Fruit fly (Drosophila melanogaster) whole organism, embryonic: ENCODE results near the gene Ptp10D.

Experiments
- ATbp ChIP-seq: fragments of 200-800 bp; sonication (Bioruptor generic); optimal IDR thresholded peaks from 2 replicates; lab custom pipeline; 2017; ENCODE audit warnings: missing biosample characterization, mild to moderate bottlenecking, missing genetic modification characterization, missing genetic modification reagents
- Aef1 ChIP-seq: fragments of 200-800 bp; sonication (Bioruptor generic); IDR thresholded peaks from 3 replicates; pipeline ENCODE4 v1.3.6; 2022; ENCODE audit warnings: missing biosample characterization, missing genetic modification characterization
- CG11695 ChIP-seq: fragments of 200-800 bp; sonication (Bioruptor generic); IDR thresholded peaks from 3 replicates; pipeline ENCODE4 v1.3.6; 2022; ENCODE audit warnings: missing biosample characterization, missing genetic modification characterization
- CG12236 ChIP-seq: fragments of 200-800 bp; sonication (Bioruptor generic); optimal IDR thresholded peaks from 2 replicates; lab custom pipeline; 2016; ENCODE audit warnings: missing biosample characterization, missing genetic modification characterization
- CG12744 ChIP-seq: fragments of 200-800 bp; sonication (Bioruptor generic); optimal IDR thresholded peaks from 2 replicates; lab custom pipeline; 2016; ENCODE audit warnings: missing biosample characterization, missing genetic modification characterization
- CG1603 ChIP-seq: fragments of 200-800 bp; sonication (Bioruptor generic); optimal IDR thresholded peaks from 2 replicates; lab custom pipeline; 2019; ENCODE audit warnings: missing biosample characterization, mild to moderate bottlenecking, missing genetic modification characterization, moderate library complexity
- CG16813 ChIP-seq: fragments of 200-800 bp; sonication (Bioruptor generic); IDR thresholded peaks from 3 replicates; pipeline ENCODE4 v1.3.6; 2022; ENCODE audit warnings: missing biosample characterization, missing genetic modification characterization; ENCODE audit not compliant: partially characterized antibody
- CG2120 ChIP-seq: fragments of 200-800 bp; sonication (Bioruptor generic); optimal IDR thresholded peaks from 3 replicates; lab custom pipeline; 2016; ENCODE audit warnings: missing biosample characterization, missing genetic modification characterization
- CG31224 ChIP-seq: fragments of 200-800 bp; sonication (Bioruptor generic); IDR thresholded peaks from 2 replicates; pipeline ENCODE4 v1.3.6; 2022; ENCODE audit warnings: missing biosample characterization, missing genetic modification characterization
- CG43689 ChIP-seq: fragments of 200-800 bp; sonication (Bioruptor generic); IDR thresholded peaks from 2 replicates; pipeline ENCODE4 v1.3.6; 2022; ENCODE audit warnings: missing biosample characterization, missing genetic modification characterization
- CG6175 ChIP-seq: fragments of 200-800 bp; sonication (Bioruptor generic); IDR thresholded peaks from 3 replicates; pipeline ENCODE4 v1.3.6; 2022; ENCODE audit warnings: missing biosample characterization, missing genetic modification characterization
- CG6654 ChIP-seq: fragments of 200-800 bp; sonication (Bioruptor generic); optimal IDR thresholded peaks from 2 replicates; lab custom pipeline; 2017; ENCODE audit warnings: missing biosample characterization, mild to moderate bottlenecking, missing genetic modification characterization
- CG7963 ChIP-seq: fragments of 200-800 bp; sonication (Bioruptor generic); IDR thresholded peaks from 3 replicates; pipeline ENCODE4 v1.3.6; 2022; ENCODE audit warnings: missing biosample characterization, missing genetic modification characterization; ENCODE audit not compliant: partially characterized antibody
- CG8089 ChIP-seq: fragments of 200-800 bp; sonication (Bioruptor generic); optimal IDR thresholded peaks from 3 replicates; lab custom pipeline; 2016; ENCODE audit warnings: missing biosample characterization, missing genetic modification characterization
- CG8281 ChIP-seq: fragments of 200-800 bp; sonication (Bioruptor generic); optimal IDR thresholded peaks from 2 replicates; lab custom pipeline; 2018; ENCODE audit warnings: missing biosample characterization, mild to moderate bottlenecking, missing genetic modification characterization, moderate library complexity
- CHES-1-like ChIP-seq: fragments of 200-800 bp; sonication (Bioruptor generic); optimal IDR thresholded peaks from 2 replicates; lab custom pipeline; 2016; ENCODE audit warnings: missing biosample characterization, missing genetic modification characterization
- CTCF ChIP-seq: fragments of 200-800 bp; sonication (Bioruptor generic); optimal IDR thresholded peaks from 2 replicates; lab custom pipeline; 2017; ENCODE audit warnings: missing biosample characterization, mild to moderate bottlenecking, missing genetic modification characterization, moderate library complexity
- Dad ChIP-seq: fragments of 200-800 bp; sonication (Bioruptor generic); optimal IDR thresholded peaks from 3 replicates; lab custom pipeline; 2016; ENCODE audit warnings: missing biosample characterization, missing genetic modification characterization
- Dbx ChIP-seq: fragments of 200-800 bp; sonication (Bioruptor generic); IDR thresholded peaks from 3 replicates; pipeline ENCODE4 v1.3.6; 2022; ENCODE audit warnings: missing biosample characterization, missing genetic modification characterization
- Dll ChIP-seq: fragments of 200-800 bp; sonication (Bioruptor generic); IDR thresholded peaks from 4 replicates; pipeline ENCODE4 v1.3.6; 2022; ENCODE audit warnings: missing biosample characterization, missing genetic modification characterization; ENCODE audit not compliant: partially characterized antibody
- E2f2 ChIP-seq: fragments of 200-800 bp; sonication (Bioruptor generic); IDR thresholded peaks from 2 replicates; pipeline ENCODE4 v1.3.6; 2022; ENCODE audit warnings: missing biosample characterization, missing genetic modification characterization
- GATAe ChIP-seq: fragments of 200-800 bp; sonication (Bioruptor generic); conservative IDR thresholded peaks from 2 replicates; pipeline ENCODE4 v1.3.6; 2022; ENCODE audit warnings: missing biosample characterization, missing genetic modification characterization
- Hmr ChIP-seq: fragments of 200-800 bp; sonication (Bioruptor generic); optimal IDR thresholded peaks from 3 replicates; lab custom pipeline; 2017; ENCODE audit warnings: mild to moderate bottlenecking, missing biosample characterization, missing genetic modification reagents, missing genetic modification characterization
- Lpt ChIP-seq: fragments of >200 bp; optimal IDR thresholded peaks from 2 replicates; lab custom pipeline; 2018; ENCODE audit warnings: missing biosample characterization, missing genetic modification characterization
- Med ChIP-seq: fragments of 200-800 bp; sonication (Bioruptor generic); peaks from one replicate; lab custom pipeline; 2016; ENCODE audit warnings: missing biosample characterization, missing genetic modification characterization, mild to moderate bottlenecking, inconsistent platforms, moderate library complexity
- Nf-YA ChIP-seq: fragments of 200-800 bp; sonication (Bioruptor generic); IDR thresholded peaks from 2 replicates; pipeline ENCODE4 v1.3.6; 2022; ENCODE audit warnings: missing biosample characterization, missing genetic modification characterization
- Nf-YB ChIP-seq: fragments of 200-800 bp; sonication (Bioruptor generic); optimal IDR thresholded peaks from 3 replicates; lab custom pipeline; 2019; ENCODE audit warnings: missing biosample characterization, mild to moderate bottlenecking, missing genetic modification characterization, moderate library complexity
- ab ChIP-seq: fragments of 200-800 bp; sonication (Bioruptor generic); optimal IDR thresholded peaks from 2 replicates; lab custom pipeline; 2016; ENCODE audit warnings: missing biosample characterization, missing genetic modification characterization
- ash1 ChIP-seq: fragments of 200-800 bp; sonication (Bioruptor generic); optimal IDR thresholded peaks from 2 replicates; lab custom pipeline; 2018; ENCODE audit warnings: missing biosample characterization, mild to moderate bottlenecking, missing genetic modification characterization
- bsh ChIP-seq, 2 experiments: fragments of 200-800 bp; sonication (Bioruptor generic); optimal IDR thresholded peaks; 2 replicates each; lab custom pipeline; 2017 to 2018; ENCODE audit warnings: mild to moderate bottlenecking in 2 of 2, missing biosample characterization in 2 of 2, missing genetic modification characterization in 2 of 2, moderate library complexity in 1 of 2
- cas ChIP-seq: fragments of 200-800 bp; sonication (Bioruptor generic); IDR thresholded peaks from 2 replicates; pipeline ENCODE4 v1.3.6; 2022; ENCODE audit warnings: missing biosample characterization, missing genetic modification characterization
- caup ChIP-seq: fragments of 200-800 bp; sonication (Bioruptor generic); optimal IDR thresholded peaks from 3 replicates; lab custom pipeline; 2017; ENCODE audit warnings: missing biosample characterization, mild to moderate bottlenecking, missing genetic modification characterization, moderate library complexity; ENCODE audit not compliant: severe bottlenecking
- chn ChIP-seq: fragments of 200-800 bp; sonication (Bioruptor generic); optimal IDR thresholded peaks from 2 replicates; lab custom pipeline; 2016; ENCODE audit warnings: missing biosample characterization, missing genetic modification characterization
- crp ChIP-seq, 2 experiments: fragments of 200-800 bp; sonication (Bioruptor generic); optimal IDR thresholded peaks; 2 replicates in 1 of 2; 3 replicates in 1 of 2; lab custom pipeline; 2017; ENCODE audit warnings: missing biosample characterization in 2 of 2, missing genetic modification characterization in 2 of 2, mild to moderate bottlenecking in 1 of 2, moderate library complexity in 1 of 2
- fd102C ChIP-seq: fragments of 200-800 bp; sonication (Bioruptor generic); optimal IDR thresholded peaks from 2 replicates; lab custom pipeline; 2018; ENCODE audit warnings: missing biosample characterization, mild to moderate bottlenecking, missing genetic modification characterization, moderate library complexity
- hth ChIP-seq: fragments of >200 bp; optimal IDR thresholded peaks from 2 replicates; lab custom pipeline; 2017; ENCODE audit warnings: inconsistent platforms
- kah ChIP-seq: fragments of 200-800 bp; sonication (Bioruptor generic); optimal IDR thresholded peaks from 2 replicates; lab custom pipeline; 2018; ENCODE audit warnings: missing biosample characterization, mild to moderate bottlenecking, missing genetic modification characterization
- kni ChIP-seq: fragments of 200-800 bp; sonication (Bioruptor generic); optimal IDR thresholded peaks from 3 replicates; lab custom pipeline; 2017; ENCODE audit warnings: mild to moderate bottlenecking, missing biosample characterization, missing genetic modification reagents, missing genetic modification characterization
- lab ChIP-seq: fragments of 200-800 bp; sonication (Bioruptor generic); optimal IDR thresholded peaks from 3 replicates; lab custom pipeline; 2017; ENCODE audit warnings: missing biosample characterization, missing genetic modification characterization, mild to moderate bottlenecking, moderate library complexity, missing genetic modification reagents
- maf-S ChIP-seq: fragments of 200-800 bp; sonication (Bioruptor generic); optimal IDR thresholded peaks from 2 replicates; lab custom pipeline; 2016; ENCODE audit warnings: missing biosample characterization, missing genetic modification characterization
- psq ChIP-seq: fragments of 200-800 bp; sonication (Bioruptor generic); optimal IDR thresholded peaks from 2 replicates; lab custom pipeline; 2017; ENCODE audit warnings: missing biosample characterization, missing genetic modification characterization
- sc ChIP-seq, 3 experiments: fragments of >200 bp in 2 of 3; fragments of 200-800 bp in 1 of 3; sonication (Bioruptor generic) in 1 of 3; optimal IDR thresholded peaks; 2 replicates in 2 of 3; 3 replicates in 1 of 3; lab custom pipeline; 2017; ENCODE audit warnings: mild to moderate bottlenecking in 1 of 3, missing biosample characterization in 1 of 3, missing genetic modification characterization in 1 of 3, missing genetic modification reagents in 1 of 3
- sd ChIP-seq: fragments of 200-800 bp; sonication (Bioruptor generic); optimal IDR thresholded peaks from 3 replicates; lab custom pipeline; 2018; ENCODE audit warnings: missing biosample characterization, mild to moderate bottlenecking, missing genetic modification characterization, moderate library complexity
- sima ChIP-seq: fragments of 200-800 bp; sonication (Bioruptor generic); optimal IDR thresholded peaks from 2 replicates; lab custom pipeline; 2016; ENCODE audit warnings: missing biosample characterization, missing genetic modification characterization
- sug ChIP-seq: fragments of 200-800 bp; optimal IDR thresholded peaks from 2 replicates; lab custom pipeline; 2019; ENCODE audit warnings: missing biosample characterization, mild to moderate bottlenecking, missing genetic modification characterization, moderate library complexity
- twi ChIP-seq: fragments of 200-800 bp; optimal IDR thresholded peaks from 2 replicates; lab custom pipeline; 2019; ENCODE audit warnings: missing biosample characterization, mild to moderate bottlenecking, missing genetic modification characterization, moderate library complexity
- tx ChIP-seq: fragments of 200-800 bp; sonication (Bioruptor generic); optimal IDR thresholded peaks from 2 replicates; lab custom pipeline; 2016; ENCODE audit warnings: missing biosample characterization, missing genetic modification characterization
- vvl ChIP-seq: fragments of 200-800 bp; sonication (Bioruptor generic); IDR thresholded peaks from 2 replicates; pipeline ENCODE4 v1.3.6; 2022; ENCODE audit warnings: missing biosample characterization, missing genetic modification characterization
- wdn ChIP-seq: fragments of 200-800 bp; sonication (Bioruptor generic); IDR thresholded peaks from 2 replicates; pipeline ENCODE4 v1.3.6; 2022; ENCODE audit warnings: missing biosample characterization, missing genetic modification characterization

Gene Ptp10D

DNA sequence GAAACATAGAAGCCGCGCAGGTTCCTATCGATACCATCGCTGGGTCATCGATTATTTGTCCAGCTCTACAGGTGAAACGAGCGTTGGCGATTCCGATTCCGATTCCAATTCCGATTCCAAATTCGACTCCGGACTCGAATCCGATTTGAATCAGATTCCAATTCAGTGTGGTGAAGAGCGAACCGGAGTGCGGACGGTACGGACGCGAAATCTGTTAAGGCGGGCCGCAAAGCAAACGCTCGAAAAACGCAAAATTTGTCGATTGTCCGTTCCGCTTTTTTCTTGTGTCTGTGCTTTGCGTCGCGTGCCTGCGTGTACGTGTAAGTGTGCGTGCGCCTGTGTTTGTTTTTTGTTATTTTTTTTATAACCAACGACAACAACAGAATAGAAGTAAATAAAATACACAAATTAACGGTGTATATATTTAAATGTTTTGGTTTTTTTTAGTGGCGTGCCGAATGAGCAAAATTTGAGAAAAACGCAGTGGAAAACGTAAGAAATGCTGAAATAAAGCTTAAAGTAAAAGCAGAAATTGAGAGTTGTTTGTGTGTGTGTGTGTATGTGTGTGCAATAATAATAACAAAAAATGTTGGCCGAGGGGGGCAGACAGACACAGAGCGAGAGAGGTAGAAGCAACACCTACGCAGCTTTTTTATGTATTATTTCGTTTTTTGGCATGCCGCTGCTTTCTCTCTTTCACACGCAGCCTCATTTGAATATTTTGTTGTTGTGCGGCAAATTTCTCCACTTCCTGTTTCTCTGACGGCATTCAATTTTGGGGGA, at the start of gene Ptp10D:
TSS of gene Ptp10D (plus strand) at position 150 of the 783 bp plus-strand sequence.
- TF ChIP-seq sug (peak; percentile 35), caup (peak; percentile 54), twi (tag; lab: Kevin White, UChicago) (no peak), Dad (GFP tag; lab: Kevin White, UChicago) (no peak), sc (optimal IDR thresholded peaks at IDR 0.05; lab: Kevin White, UChicago) (no peak), sc (GFP tag; optimal IDR thresholded peaks at IDR 0.05; lab: Kevin White, UChicago) (no peak), cas (GFP tag; lab: Robert Waterston, UW) (no peak), CG12744 (GFP tag; lab: Kevin White, UChicago) (no peak), E2f2 (GFP tag; lab: Robert Waterston, UW) (no peak; the same call in none of the 2 replicates), lab (GFP tag; lab: Kevin White, UChicago) (peak; percentile 70), Lpt (GFP tag; lab: Kevin White, UChicago) (no peak), CG8281 (no peak), ash1 (GFP tag; lab: Kevin White, UChicago) (no peak), Aef1 (GFP tag; lab: Robert Waterston, UW) (no peak), Dll (GFP tag; lab: Robert Waterston, UW) (peak; percentile 83; the same call in 3 of the 4 replicates), CG31224 (GFP tag; lab: Robert Waterston, UW) (no peak), tx (GFP tag; lab: Kevin White, UChicago) (no peak), Nf-YB (GFP tag; lab: Kevin White, UChicago) (no peak), bsh (GFP tag; optimal IDR thresholded peaks at IDR 0.05; lab: Kevin White, UChicago) (no peak), Dbx (GFP tag; lab: Robert Waterston, UW) (peak; percentile 44; the same call in 1 of the 3 replicates), Hmr (GFP tag; lab: Kevin White, UChicago) (peak; percentile 47), CG8089 (no peak), CG6175 (GFP tag; lab: Robert Waterston, UW) (peak; percentile 49; the same call in 2 of the 3 replicates), wdn (GFP tag; lab: Robert Waterston, UW) (0 out of 2 replicates have a peak, but pooled peaks have one; percentile 22), CG12236 (GFP tag; lab: Kevin White, UChicago) (no peak), ATbp (GFP tag; lab: Kevin White, UChicago) (peak; percentile 8), kni (GFP tag; lab: Kevin White, UChicago) (no peak), psq (GFP tag; lab: Kevin White, UChicago) (no peak), CG16813 (GFP tag; lab: Robert Waterston, UW) (peak; percentile 88), sima (GFP tag; lab: Kevin White, UChicago) (no peak), CHES-1-like (GFP tag; lab: Kevin White, UChicago) (no peak), CG43689 (GFP tag; lab: Robert Waterston, UW) (no peak), crp (GFP tag; optimal IDR thresholded peaks at IDR 0.05; lab: Kevin White, UChicago) (no peak), Med (GFP tag; lab: Kevin White, UChicago) (peak; percentile 91), CG11695 (GFP tag; lab: Robert Waterston, UW) (no peak), CG2120 (GFP tag; lab: Kevin White, UChicago) (no peak), maf-S (no peak), kah (GFP tag; lab: Kevin White, UChicago) (no peak), CG1603 (tag; lab: Kevin White, UChicago) (peak; percentile 31), vvl (GFP tag; lab: Robert Waterston, UW) (peak; percentile 51), chn (no peak), fd102C (GFP tag; lab: Kevin White, UChicago) (no peak), GATAe (GFP tag; lab: Robert Waterston, UW) (no peak), ab (no peak), CG6654 (GFP tag; lab: Kevin White, UChicago) (no peak), Nf-YA (GFP tag; lab: Robert Waterston, UW) (no peak), CTCF (GFP tag; lab: Kevin White, UChicago) (no peak), hth (lab: Kevin White, UChicago) (no peak), sd (peak; percentile 58), CG7963 (GFP tag; lab: Robert Waterston, UW) (peak; percentile 88)
